Fruit fly (Drosophila melanogaster) whole organism: ENCODE measurements around the gene AstC.

Experiments
- CG8478 ChIP-seq: fragments of >200 bp; optimal IDR thresholded peaks from 2 replicates; lab custom pipeline; 2018; ENCODE audit warnings: inconsistent platforms
- Dll ChIP-seq: fragments of >200 bp; optimal IDR thresholded peaks from 2 replicates; lab custom pipeline; 2017
- EcR ChIP-seq, 2 experiments: fragments of >200 bp; optimal IDR thresholded peaks; 2 replicates each; lab custom pipeline; 2017; ENCODE audit warnings: missing biosample characterization in 2 of 2, missing genetic modification characterization in 2 of 2, missing genetic modification reagents in 2 of 2
- pan ChIP-seq: fragments of >200 bp; optimal IDR thresholded peaks from 2 replicates; lab custom pipeline; 2017
- psq ChIP-seq: fragments of >200 bp; optimal IDR thresholded peaks from 2 replicates; lab custom pipeline; 2017
- usp ChIP-seq: fragments of >200 bp; optimal IDR thresholded peaks from 2 replicates; lab custom pipeline; 2017; ENCODE audit warnings: missing biosample characterization, missing genetic modification characterization, mixed read lengths

AstC gene

DNA sequence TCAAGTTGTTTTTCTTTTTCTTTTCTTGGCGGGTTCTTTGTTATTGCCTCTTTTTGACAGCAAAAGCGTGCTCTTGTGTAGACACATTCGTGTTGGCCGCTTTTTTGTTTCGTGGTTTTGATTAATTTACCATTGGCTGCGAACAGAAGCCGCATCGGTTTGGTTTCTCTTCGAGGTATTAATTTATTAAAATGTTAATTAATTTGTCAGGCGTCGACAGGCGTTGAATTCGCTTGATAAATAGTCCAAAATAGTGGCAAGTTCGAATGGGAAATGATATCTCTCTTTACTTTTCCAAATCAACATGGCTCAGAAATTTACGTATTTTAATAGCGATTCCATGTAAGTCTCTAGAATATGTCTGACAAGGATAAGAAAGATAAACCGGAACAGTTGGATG lies 46.7 kb downstream of the AstC start, which contains the start of gene CG18666:
Gene CG18666, plus strand, starts transcription at position 301 of the 400 bp plus-strand sequence.
- TF ChIP-seq usp (GFP tag; lab: Kevin White, UChicago) (no peak), CG8478 (lab: Kevin White, UChicago) (no peak), EcR (GFP tag; optimal IDR thresholded peaks at IDR 0.05; lab: Kevin White, UChicago) (no peak), Dll (lab: Kevin White, UChicago) (no peak), pan (lab: Kevin White, UChicago) (no peak), psq (no peak)

DNA sequence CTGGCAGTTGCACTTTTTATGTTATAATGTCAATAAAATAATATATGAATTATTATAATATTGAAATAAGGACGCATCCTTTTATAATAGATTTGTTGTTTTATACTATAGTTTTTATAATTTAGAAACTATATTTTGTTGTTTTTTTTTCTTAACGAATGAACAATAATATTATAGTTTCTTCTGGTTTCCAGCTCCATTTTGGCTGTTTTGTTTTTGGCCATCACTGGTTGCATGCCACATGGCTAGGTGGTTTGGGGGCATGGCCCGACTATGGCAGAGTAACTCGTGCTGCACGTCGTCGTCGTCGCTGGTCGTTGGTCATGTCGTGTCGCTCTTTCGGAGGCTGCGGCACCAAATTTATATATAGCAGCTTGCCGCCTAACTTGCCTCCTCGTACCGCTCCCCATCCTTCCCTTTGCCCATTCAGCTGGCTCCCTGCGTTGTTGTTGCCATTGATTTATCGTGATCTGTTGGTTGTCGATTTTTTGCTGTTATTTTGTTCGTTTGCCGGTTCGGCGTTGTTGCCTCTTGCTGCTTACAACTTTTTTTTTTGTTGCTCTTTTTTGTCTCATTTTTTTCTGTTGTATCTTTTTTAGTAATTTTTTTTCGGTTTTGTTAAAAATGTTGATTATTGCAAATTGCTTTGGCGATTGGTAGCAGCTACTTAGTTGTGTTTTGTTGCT lies 48.8 kb downstream of the AstC start:
- no peak for TF ChIP-seq usp (GFP tag; lab: Kevin White, UChicago)
- TF ChIP-seq pan (lab: Kevin White, UChicago): no peak
- TF ChIP-seq CG8478 (lab: Kevin White, UChicago): no peak
- TF ChIP-seq EcR (GFP tag; optimal IDR thresholded peaks at IDR 0.05; lab: Kevin White, UChicago): no peak
- no peak for TF ChIP-seq Dll (lab: Kevin White, UChicago)
- TF ChIP-seq psq: no peak

DNA sequence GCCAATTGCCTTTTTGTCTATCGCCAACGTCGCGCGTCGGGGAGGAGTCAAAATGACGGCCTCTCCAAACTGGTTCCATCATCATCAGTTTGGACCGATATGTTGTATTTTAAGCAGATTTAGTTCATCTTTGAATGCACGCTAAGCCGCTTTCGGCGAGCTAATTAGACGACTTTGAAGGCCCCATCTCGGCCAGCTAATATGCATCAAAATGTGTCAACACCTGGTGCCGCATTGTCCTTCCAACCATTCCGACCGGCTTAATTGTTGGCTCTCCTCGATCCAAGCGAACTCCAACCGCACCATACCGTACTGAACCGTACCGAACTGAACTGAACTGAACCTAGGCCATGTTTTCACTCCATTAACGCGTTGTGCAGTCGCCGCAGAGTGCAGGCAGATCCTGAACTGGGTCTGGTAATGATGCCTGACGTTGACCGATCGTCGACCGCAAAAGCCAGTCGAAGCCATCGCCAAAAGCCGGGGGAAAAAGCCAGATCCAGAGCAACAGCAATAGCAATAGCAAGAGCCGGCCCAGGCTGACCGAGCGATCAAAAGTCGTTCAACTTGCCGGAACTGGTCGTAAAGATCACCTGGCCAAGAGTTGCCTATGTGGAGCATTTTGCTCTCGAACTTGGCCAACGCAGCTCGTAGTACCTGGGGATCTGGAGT lies 53.2 kb downstream of the AstC start:
- TF ChIP-seq usp (GFP tag; lab: Kevin White, UChicago) (no peak), EcR (GFP tag; optimal IDR thresholded peaks at IDR 0.05; lab: Kevin White, UChicago) (no peak), Dll (lab: Kevin White, UChicago) (no peak), pan (lab: Kevin White, UChicago) (no peak), CG8478 (lab: Kevin White, UChicago) (no peak), psq (no peak)

DNA sequence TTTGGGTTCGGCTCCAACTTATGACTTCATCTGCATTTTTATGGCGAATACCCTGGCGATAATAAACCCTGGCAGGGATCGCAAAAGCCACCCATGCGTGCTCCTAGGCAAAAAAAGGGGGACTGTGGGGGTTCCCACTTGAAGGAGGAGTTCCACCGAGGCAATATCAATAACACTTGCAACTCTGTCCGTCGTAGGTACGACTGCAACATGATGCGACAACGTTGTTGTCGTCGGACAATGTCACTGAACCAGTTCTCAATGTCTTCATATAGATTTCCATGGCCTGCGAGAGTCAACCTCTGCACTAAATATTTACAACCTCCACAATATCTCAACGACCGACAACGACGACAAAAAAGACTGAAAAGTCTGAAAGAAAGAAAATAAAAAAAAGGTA lies 54.0 kb downstream of the AstC start:
- TF ChIP-seq EcR (GFP tag; optimal IDR thresholded peaks at IDR 0.05; lab: Kevin White, UChicago) (no peak), Dll (lab: Kevin White, UChicago) (no peak), pan (lab: Kevin White, UChicago) (no peak), CG8478 (lab: Kevin White, UChicago) (no peak), psq (no peak), usp (GFP tag; lab: Kevin White, UChicago) (no peak)
